Worm (Caenorhabditis elegans) whole organism, mixed stage, embryonic: Measurements from ENCODE around the gene D2089.8.

Experiments
- elt-1 ChIP-seq: sonication (generic microtip); optimal IDR thresholded peaks from 2 replicates; lab custom pipeline; 2017; ENCODE audit warnings: missing genetic modification characterization, mild to moderate bottlenecking, missing compliant biosample characterization, antibody characterized with exemption, moderate library complexity, borderline replicate concordance; ENCODE audit not compliant: insufficient read depth
- nhr-237 ChIP-seq: fragments of 150-350 bp; optimal IDR thresholded peaks from 2 replicates; lab custom pipeline; 2014; ENCODE audit warnings: missing biosample characterization, missing genetic modification characterization
- pha-4 ChIP-seq: fragments of 150-350 bp; optimal IDR thresholded peaks from 2 replicates; lab custom pipeline; 2018; ENCODE audit warnings: missing biosample characterization, missing genetic modification reagents, missing genetic modification characterization

DNA sequence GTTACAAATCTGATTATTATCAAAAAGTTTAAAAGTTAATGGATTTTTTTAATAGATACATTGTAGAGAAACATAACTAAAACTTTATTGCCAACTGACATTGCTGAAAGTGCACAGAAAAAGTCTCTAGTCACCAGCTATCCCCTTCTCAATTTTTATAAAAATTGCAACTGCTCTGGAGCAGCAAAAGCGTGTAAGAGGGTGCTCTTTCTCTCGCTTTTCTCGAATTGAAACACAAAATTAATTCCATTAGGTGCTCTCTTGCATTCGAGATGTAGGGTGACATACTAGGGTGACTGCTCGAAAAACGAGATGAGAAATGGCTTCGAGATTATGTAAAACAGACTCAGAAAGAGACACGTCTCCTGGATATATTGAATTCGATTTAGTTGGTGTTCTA lies 18.0 kb upstream of the D2089.8 start:
- TF ChIP-seq elt-1 (tag; lab: Kevin White, UChicago) (no peak), pha-4 (no peak), nhr-237 (tag; lab: Kevin White, UChicago) (no peak)
